Fruit fly (Drosophila melanogaster) whole organism, embryonic: ENCODE results near the gene CG43350.

Experiments used
- CG10209 ChIP-seq: fragments of 200-800 bp; sonication (Bioruptor generic); optimal IDR thresholded peaks from 3 replicates; lab custom pipeline; 2017; ENCODE audit warnings: missing biosample characterization, mild to moderate bottlenecking, missing genetic modification characterization, missing genetic modification reagents
- CG12071 ChIP-seq: fragments of 200-800 bp; sonication (Bioruptor generic); optimal IDR thresholded peaks from 3 replicates; lab custom pipeline; 2018; ENCODE audit warnings: missing biosample characterization, mild to moderate bottlenecking, missing genetic modification characterization
- CG12104 ChIP-seq: fragments of 200-800 bp; sonication (Bioruptor generic); optimal IDR thresholded peaks from 3 replicates; lab custom pipeline; 2016; ENCODE audit warnings: missing biosample characterization, missing genetic modification characterization
- CG12236 ChIP-seq: fragments of 200-800 bp; sonication (Bioruptor generic); optimal IDR thresholded peaks from 2 replicates; lab custom pipeline; 2016; ENCODE audit warnings: missing biosample characterization, missing genetic modification characterization
- CG13624 ChIP-seq: fragments of 200-800 bp; sonication (Bioruptor generic); optimal IDR thresholded peaks from 2 replicates; lab custom pipeline; 2016; ENCODE audit warnings: missing biosample characterization, missing genetic modification characterization
- CG14441 ChIP-seq: fragments of 200-800 bp; sonication (Bioruptor generic); IDR thresholded peaks from 2 replicates; pipeline ENCODE4 v1.3.6; 2022; ENCODE audit warnings: missing biosample characterization, missing genetic modification characterization
- CG15514 ChIP-seq: fragments of 200-800 bp; sonication (Bioruptor generic); optimal IDR thresholded peaks from 3 replicates; lab custom pipeline; 2017; ENCODE audit warnings: missing biosample characterization, missing genetic modification characterization, mild to moderate bottlenecking, moderate library complexity, missing genetic modification reagents
- CG18011 ChIP-seq: fragments of 200-800 bp; sonication (Bioruptor generic); optimal IDR thresholded peaks from 2 replicates; lab custom pipeline; 2017; ENCODE audit warnings: missing biosample characterization, missing genetic modification characterization, mild to moderate bottlenecking, moderate library complexity, missing genotype
- CG18599 ChIP-seq: fragments of 200-800 bp; sonication (Bioruptor generic); optimal IDR thresholded peaks from 3 replicates; lab custom pipeline; 2017; ENCODE audit warnings: missing biosample characterization, missing genetic modification characterization, mild to moderate bottlenecking, moderate library complexity, missing genetic modification reagents
- CG18764 ChIP-seq: fragments of 200-800 bp; sonication (Bioruptor generic); optimal IDR thresholded peaks from 3 replicates; lab custom pipeline; 2016; ENCODE audit warnings: missing biosample characterization, missing genetic modification characterization
- CG2120 ChIP-seq: fragments of 200-800 bp; sonication (Bioruptor generic); optimal IDR thresholded peaks from 3 replicates; lab custom pipeline; 2016; ENCODE audit warnings: missing biosample characterization, missing genetic modification characterization
- CG31224 ChIP-seq: fragments of 200-800 bp; sonication (Bioruptor generic); IDR thresholded peaks from 2 replicates; pipeline ENCODE4 v1.3.6; 2022; ENCODE audit warnings: missing biosample characterization, missing genetic modification characterization
- CG31388 ChIP-seq: fragments of 200-800 bp; sonication (Bioruptor generic); optimal IDR thresholded peaks from 2 replicates; lab custom pipeline; 2016; ENCODE audit warnings: missing biosample characterization, missing genetic modification characterization
- CG4282 ChIP-seq: fragments of 200-800 bp; sonication (Bioruptor generic); optimal IDR thresholded peaks from 2 replicates; lab custom pipeline; 2016; ENCODE audit warnings: missing biosample characterization, missing genetic modification characterization
- CG4730 ChIP-seq: fragments of 200-800 bp; sonication (Bioruptor generic); IDR thresholded peaks from 2 replicates; pipeline ENCODE4 v1.3.6; 2022; ENCODE audit warnings: missing biosample characterization, missing genetic modification characterization
- CG6813 ChIP-seq: fragments of 200-800 bp; sonication (Bioruptor generic); optimal IDR thresholded peaks from 2 replicates; lab custom pipeline; 2017; ENCODE audit warnings: missing biosample characterization, missing genetic modification characterization, mild to moderate bottlenecking, moderate library complexity, missing genetic modification reagents
- CG6854 ChIP-seq: fragments of 200-800 bp; sonication (Bioruptor generic); optimal IDR thresholded peaks from 3 replicates; lab custom pipeline; 2017; ENCODE audit warnings: missing biosample characterization, mild to moderate bottlenecking, missing genetic modification characterization
- CG8290 ChIP-seq, 3 experiments: fragments of 200-800 bp; sonication (Bioruptor generic); optimal IDR thresholded peaks; 2 replicates each; lab custom pipeline; 2016 to 2019; ENCODE audit warnings: missing biosample characterization in 3 of 3, missing genetic modification characterization in 3 of 3, mild to moderate bottlenecking in 2 of 3, moderate library complexity in 1 of 3
- CG8478 ChIP-seq: fragments of >200 bp; optimal IDR thresholded peaks from 2 replicates; lab custom pipeline; 2018
- CG8924 ChIP-seq: fragments of 200-800 bp; optimal IDR thresholded peaks from 3 replicates; lab custom pipeline; 2019; ENCODE audit warnings: missing biosample characterization, mild to moderate bottlenecking, missing genetic modification characterization, moderate library complexity
- CG9727 ChIP-seq: fragments of 200-800 bp; sonication (Bioruptor generic); optimal IDR thresholded peaks from 3 replicates; lab custom pipeline; 2017; ENCODE audit warnings: missing biosample characterization, mild to moderate bottlenecking, missing genetic modification characterization
- D19A ChIP-seq: fragments of 200-800 bp; optimal IDR thresholded peaks from 3 replicates; lab custom pipeline; 2019; ENCODE audit warnings: missing biosample characterization, mild to moderate bottlenecking, missing genetic modification characterization, moderate library complexity
- HLH4C ChIP-seq: fragments of 200-800 bp; sonication (Bioruptor generic); IDR thresholded peaks from 3 replicates; pipeline ENCODE4 v1.3.6; 2022; ENCODE audit warnings: missing biosample characterization, missing genetic modification characterization; ENCODE audit not compliant: partially characterized antibody
- Hmr ChIP-seq: fragments of 200-800 bp; sonication (Bioruptor generic); optimal IDR thresholded peaks from 3 replicates; lab custom pipeline; 2017; ENCODE audit warnings: mild to moderate bottlenecking, missing biosample characterization, missing genetic modification reagents, missing genetic modification characterization
- Lpt ChIP-seq: fragments of >200 bp; optimal IDR thresholded peaks from 2 replicates; lab custom pipeline; 2018; ENCODE audit warnings: missing biosample characterization, missing genetic modification characterization
- MESR4 ChIP-seq: fragments of 200-800 bp; sonication (Bioruptor generic); optimal IDR thresholded peaks from 2 replicates; lab custom pipeline; 2018; ENCODE audit warnings: missing biosample characterization, mild to moderate bottlenecking, missing genetic modification characterization, moderate library complexity
- Meics ChIP-seq: fragments of 200-800 bp; sonication (Bioruptor generic); optimal IDR thresholded peaks from 2 replicates; lab custom pipeline; 2017; ENCODE audit warnings: missing biosample characterization, mild to moderate bottlenecking, missing genetic modification characterization
- Ptx1 ChIP-seq: fragments of 200-800 bp; sonication (Bioruptor generic); IDR thresholded peaks from 2 replicates; pipeline ENCODE4 v1.3.6; 2022; ENCODE audit warnings: missing biosample characterization, missing genetic modification characterization
- Sox100B ChIP-seq: fragments of 200-800 bp; sonication (Bioruptor generic); optimal IDR thresholded peaks from 3 replicates; lab custom pipeline; 2018; ENCODE audit warnings: missing biosample characterization, mild to moderate bottlenecking, missing genetic modification characterization
- YL-1 ChIP-seq: fragments of 200-800 bp; sonication (Bioruptor generic); optimal IDR thresholded peaks from 3 replicates; lab custom pipeline; 2017; ENCODE audit warnings: missing biosample characterization, mild to moderate bottlenecking, missing genetic modification characterization
- abd-A ChIP-seq: fragments of 200-800 bp; sonication (Bioruptor generic); optimal IDR thresholded peaks from 3 replicates; lab custom pipeline; 2019; ENCODE audit warnings: missing biosample characterization, mild to moderate bottlenecking, missing genetic modification characterization, moderate library complexity
- ara ChIP-seq: fragments of 200-800 bp; sonication (Bioruptor generic); IDR thresholded peaks from 2 replicates; pipeline ENCODE4 v1.3.6; 2022; ENCODE audit warnings: missing biosample characterization, missing genetic modification characterization
- ato ChIP-seq: fragments of 200-800 bp; sonication (Bioruptor generic); IDR thresholded peaks from 2 replicates; pipeline ENCODE4 v1.3.6; 2022; ENCODE audit warnings: missing biosample characterization, missing genetic modification characterization; ENCODE audit not compliant: partially characterized antibody
- dmrt11E ChIP-seq: fragments of 200-800 bp; sonication (Bioruptor generic); optimal IDR thresholded peaks from 3 replicates; lab custom pipeline; 2018; ENCODE audit warnings: missing biosample characterization, mild to moderate bottlenecking, missing genetic modification characterization, moderate library complexity
- en ChIP-seq: fragments of 200-800 bp; sonication (Bioruptor generic); optimal IDR thresholded peaks from 2 replicates; lab custom pipeline; 2016; ENCODE audit warnings: missing biosample characterization, missing genetic modification characterization
- gt ChIP-seq: fragments of 200-800 bp; sonication (Bioruptor generic); IDR thresholded peaks from 2 replicates; pipeline ENCODE4 v1.3.6; 2022; ENCODE audit warnings: missing biosample characterization, missing genetic modification characterization
- h ChIP-seq: fragments of >200 bp; optimal IDR thresholded peaks from 2 replicates; lab custom pipeline; 2017
- hth ChIP-seq: fragments of >200 bp; optimal IDR thresholded peaks from 2 replicates; lab custom pipeline; 2017; ENCODE audit warnings: inconsistent platforms
- kay ChIP-seq: fragments of 200-800 bp; sonication (Bioruptor generic); optimal IDR thresholded peaks from 2 replicates; lab custom pipeline; 2016; ENCODE audit warnings: missing biosample characterization, missing genetic modification characterization
- lmd ChIP-seq: fragments of 200-800 bp; sonication (Bioruptor generic); IDR thresholded peaks from 2 replicates; pipeline ENCODE4 v1.3.6; 2022; ENCODE audit warnings: missing biosample characterization, missing genetic modification characterization
- pfk ChIP-seq: fragments of 200-800 bp; sonication (Bioruptor generic); optimal IDR thresholded peaks from 2 replicates; lab custom pipeline; 2018; ENCODE audit warnings: missing biosample characterization, mild to moderate bottlenecking, missing genetic modification characterization, moderate library complexity
- pita ChIP-seq: fragments of 200-800 bp; sonication (Bioruptor generic); optimal IDR thresholded peaks from 2 replicates; lab custom pipeline; 2017; ENCODE audit warnings: missing biosample characterization, mild to moderate bottlenecking, missing genetic modification characterization
- pum ChIP-seq: fragments of 200-800 bp; sonication (Bioruptor generic); optimal IDR thresholded peaks from 2 replicates; lab custom pipeline; 2016; ENCODE audit warnings: missing biosample characterization, missing genetic modification characterization
- salm ChIP-seq: fragments of 200-800 bp; sonication (Bioruptor generic); optimal IDR thresholded peaks from 2 replicates; lab custom pipeline; 2018; ENCODE audit warnings: missing biosample characterization, mild to moderate bottlenecking, missing genetic modification characterization
- sd ChIP-seq: fragments of 200-800 bp; sonication (Bioruptor generic); optimal IDR thresholded peaks from 3 replicates; lab custom pipeline; 2018; ENCODE audit warnings: missing biosample characterization, mild to moderate bottlenecking, missing genetic modification characterization, moderate library complexity
- sima ChIP-seq: fragments of 200-800 bp; sonication (Bioruptor generic); optimal IDR thresholded peaks from 2 replicates; lab custom pipeline; 2016; ENCODE audit warnings: missing biosample characterization, missing genetic modification characterization
- sna ChIP-seq: fragments of 200-800 bp; sonication (Bioruptor generic); IDR thresholded peaks from 2 replicates; pipeline ENCODE4 v1.3.6; 2022; ENCODE audit warnings: missing biosample characterization, missing genetic modification characterization; ENCODE audit not compliant: partially characterized antibody
- sob ChIP-seq: fragments of 200-800 bp; sonication (Bioruptor generic); IDR thresholded peaks from 2 replicates; pipeline ENCODE4 v1.3.6; 2022; ENCODE audit warnings: missing biosample characterization, missing genetic modification characterization
- tll ChIP-seq, 2 experiments: fragments of 200-800 bp in 1 of 2; fragments of >200 bp in 1 of 2; sonication (Bioruptor generic) in 1 of 2; optimal IDR thresholded peaks; 2 replicates each; lab custom pipeline; 2017 to 2019; ENCODE audit warnings: missing biosample characterization in 2 of 2, missing genetic modification characterization in 2 of 2, mild to moderate bottlenecking in 1 of 2, moderate library complexity in 1 of 2
- tx ChIP-seq: fragments of 200-800 bp; sonication (Bioruptor generic); optimal IDR thresholded peaks from 2 replicates; lab custom pipeline; 2016; ENCODE audit warnings: missing biosample characterization, missing genetic modification characterization

The CG43350 gene

dm6 chr2L:9388013-9388605 lies 38.8 kb downstream of the CG43350 start (continued):
- TF ChIP-seq sd (tag; lab: Kevin White, UChicago) (peak; percentile 69), CG6854 (GFP tag; lab: Kevin White, UChicago) (no peak), CG31388 (GFP tag; lab: Kevin White, UChicago) (no peak), sna (GFP tag; lab: Robert Waterston, UW) (no peak), HLH4C (no peak), Sox100B (peak; percentile 2), pum (peak; percentile 59), tll (GFP tag; optimal IDR thresholded peaks at IDR 0.05; lab: Kevin White, UChicago) (no peak), Hmr (GFP tag; lab: Kevin White, UChicago) (peak; percentile 81), CG12071 (GFP tag; lab: Kevin White, UChicago) (peak; percentile 75), CG13624 (GFP tag; lab: Kevin White, UChicago) (peak; percentile 82), CG8478 (no peak), CG4282 (GFP tag; lab: Kevin White, UChicago) (peak; percentile 44), CG6813 (peak; percentile 37), hth (no peak), CG15514 (GFP tag; lab: Kevin White, UChicago) (peak; percentile 66), CG12236 (GFP tag; lab: Kevin White, UChicago) (no peak), pita (GFP tag; lab: Kevin White, UChicago) (no peak), pfk (GFP tag; lab: Kevin White, UChicago) (no peak), CG4730 (GFP tag; lab: Robert Waterston, UW) (peak; percentile 26; the same call in 1 of the 2 replicates), CG2120 (GFP tag; lab: Kevin White, UChicago) (peak; percentile 94), CG18599 (GFP tag; lab: Kevin White, UChicago) (peak; percentile 78), tx (GFP tag; lab: Kevin White, UChicago) (peak; percentile 74), abd-A (peak; percentile 25), Meics (GFP tag; lab: Kevin White, UChicago) (peak; percentile 82), CG8290 (GFP tag; optimal IDR thresholded peaks at IDR 0.05; lab: Kevin White, UChicago) (no peak), CG8290 (tag; optimal IDR thresholded peaks at IDR 0.05; lab: Kevin White, UChicago) (peak in 1 of 2 experiments; percentile 95), dmrt11E (tag; lab: Kevin White, UChicago) (peak; percentile 22), CG9727 (GFP tag; lab: Kevin White, UChicago) (peak; percentile 57), Ptx1 (peak; percentile 79), ara (GFP tag; lab: Robert Waterston, UW) (0 out of 2 replicates have a peak, but pooled peaks have one; percentile 16), sima (no peak), D19A (tag; lab: Kevin White, UChicago) (no peak), CG14441 (GFP tag; lab: Robert Waterston, UW) (peak; percentile 75), en (no peak), salm (tag; lab: Kevin White, UChicago) (no peak), CG12104 (peak; percentile 25), CG8924 (tag; lab: Kevin White, UChicago) (peak; percentile 51), CG18764 (GFP tag; lab: Kevin White, UChicago) (peak; percentile 14), CG10209 (GFP tag; lab: Kevin White, UChicago) (peak; percentile 68), gt (no peak), lmd (GFP tag; lab: Robert Waterston, UW) (peak; percentile 76; the same call in 1 of the 2 replicates), CG31224 (GFP tag; lab: Robert Waterston, UW) (peak; percentile 51; the same call in 1 of the 2 replicates), ato (GFP tag; lab: Robert Waterston, UW) (no peak), CG18011 (peak; percentile 52), kay (GFP tag; lab: Kevin White, UChicago) (peak; percentile 4), sob (GFP tag; lab: Robert Waterston, UW) (peak; percentile 72), YL-1 (GFP tag; lab: Kevin White, UChicago) (no peak), h (no peak), MESR4 (no peak), Lpt (GFP tag; lab: Kevin White, UChicago) (no peak)
